Worm (Caenorhabditis elegans) whole organism, L2 larva: ENCODE results near the gene cyk-4.

Experiments
- C34F6.9 ChIP-seq: fragments of 150-350 bp; optimal IDR thresholded peaks from 2 replicates; lab custom pipeline; 2014; ENCODE audit warnings: missing biosample characterization, missing genetic modification characterization
- F13H6.1 ChIP-seq: sonication (generic microtip); optimal IDR thresholded peaks from 2 replicates; lab custom pipeline; 2016; ENCODE audit warnings: missing genetic modification characterization, missing compliant biosample characterization
- R02D3.7 ChIP-seq: fragments of 150-350 bp; optimal IDR thresholded peaks from 2 replicates; lab custom pipeline; 2014; ENCODE audit warnings: missing biosample characterization, missing genetic modification characterization
- ZK546.5 ChIP-seq: sonication (generic microtip); optimal IDR thresholded peaks from 2 replicates; lab custom pipeline; 2017; ENCODE audit warnings: missing biosample characterization, missing genetic modification characterization
- blmp-1 ChIP-seq: sonication (generic microtip); optimal IDR thresholded peaks from 2 replicates; lab custom pipeline; 2017; ENCODE audit warnings: missing genetic modification characterization, mild to moderate bottlenecking, missing compliant biosample characterization, antibody characterized with exemption, moderate library complexity; ENCODE audit not compliant: insufficient read depth
- crh-2 ChIP-seq: sonication (generic microtip); optimal IDR thresholded peaks from 2 replicates; lab custom pipeline; 2017; ENCODE audit warnings: missing biosample characterization, missing genetic modification characterization
- dmd-4 ChIP-seq: sonication (generic microtip); optimal IDR thresholded peaks from 2 replicates; lab custom pipeline; 2017; ENCODE audit warnings: missing biosample characterization, missing genetic modification characterization
- egl-27 ChIP-seq: sonication (generic microtip); optimal IDR thresholded peaks from 3 replicates; lab custom pipeline; 2017; ENCODE audit warnings: missing biosample characterization, missing genetic modification reagents, missing genetic modification characterization
- elt-1 ChIP-seq: fragments of 150-350 bp; optimal IDR thresholded peaks from 2 replicates; lab custom pipeline; 2014; ENCODE audit warnings: missing biosample characterization, missing genetic modification characterization
- fos-1 ChIP-seq: fragments of 150-350 bp; optimal IDR thresholded peaks from 2 replicates; lab custom pipeline; 2014; ENCODE audit warnings: missing biosample characterization, missing genetic modification characterization
- gmeb-1 ChIP-seq: fragments of 150-350 bp; optimal IDR thresholded peaks from 2 replicates; lab custom pipeline; 2014; ENCODE audit warnings: missing biosample characterization, missing genetic modification characterization
- mab-5 ChIP-seq: fragments of 150-350 bp; optimal IDR thresholded peaks from 2 replicates; lab custom pipeline; 2014; ENCODE audit warnings: missing biosample characterization, missing genetic modification characterization
- mdl-1 ChIP-seq, 2 experiments: fragments of 150-350 bp in 1 of 2; sonication (generic microtip) in 1 of 2; optimal IDR thresholded peaks; 2 replicates each; lab custom pipeline; 2017; ENCODE audit warnings: missing biosample characterization in 2 of 2, missing genetic modification characterization in 2 of 2
- nhr-11 ChIP-seq: fragments of 150-350 bp; optimal IDR thresholded peaks from 2 replicates; lab custom pipeline; 2014; ENCODE audit warnings: missing biosample characterization, missing genetic modification characterization
- nhr-12 ChIP-seq: fragments of 150-350 bp; optimal IDR thresholded peaks from 2 replicates; lab custom pipeline; 2014; ENCODE audit warnings: missing biosample characterization, missing genetic modification characterization
- nhr-21 ChIP-seq: fragments of 150-350 bp; optimal IDR thresholded peaks from 2 replicates; lab custom pipeline; 2014; ENCODE audit warnings: missing biosample characterization, missing genetic modification characterization
- nhr-23 ChIP-seq: fragments of 150-350 bp; optimal IDR thresholded peaks from 2 replicates; lab custom pipeline; 2014; ENCODE audit warnings: missing biosample characterization, missing genetic modification reagents, missing genetic modification characterization
- nhr-237 ChIP-seq: fragments of 150-350 bp; optimal IDR thresholded peaks from 2 replicates; lab custom pipeline; 2014; ENCODE audit warnings: missing biosample characterization, missing genetic modification characterization
- nhr-25 ChIP-seq: fragments of 150-350 bp; sonication (generic microtip); optimal IDR thresholded peaks from 3 replicates; lab custom pipeline; 2014; ENCODE audit warnings: missing biosample characterization, missing genetic modification characterization
- nhr-77 ChIP-seq: fragments of 150-350 bp; optimal IDR thresholded peaks from 2 replicates; lab custom pipeline; 2014; ENCODE audit warnings: missing biosample characterization, missing genetic modification characterization
- sem-4 ChIP-seq: fragments of 150-350 bp; optimal IDR thresholded peaks from 2 replicates; lab custom pipeline; 2014; ENCODE audit warnings: missing biosample characterization, missing genetic modification reagents, missing genetic modification characterization
- skn-1 ChIP-seq: sonication (generic microtip); optimal IDR thresholded peaks from 2 replicates; lab custom pipeline; 2017; ENCODE audit warnings: missing biosample characterization, missing genetic modification characterization
- sma-3 ChIP-seq: sonication (generic microtip); optimal IDR thresholded peaks from 2 replicates; lab custom pipeline; 2016; ENCODE audit warnings: missing genetic modification reagents, missing genetic modification characterization, missing compliant biosample characterization
- snpc-4 ChIP-seq: fragments of 150-350 bp; optimal IDR thresholded peaks from 2 replicates; lab custom pipeline; 2014; ENCODE audit warnings: missing biosample characterization, missing genetic modification characterization
- unc-39 ChIP-seq: fragments of 150-350 bp; optimal IDR thresholded peaks from 2 replicates; lab custom pipeline; 2014; ENCODE audit warnings: missing biosample characterization, missing genetic modification characterization
- unc-62 ChIP-seq: fragments of 150-350 bp; optimal IDR thresholded peaks from 2 replicates; lab custom pipeline; 2014; ENCODE audit warnings: missing biosample characterization, missing genetic modification reagents, missing genetic modification characterization
- zag-1 ChIP-seq: fragments of 150-350 bp; optimal IDR thresholded peaks from 2 replicates; lab custom pipeline; 2014; ENCODE audit warnings: missing biosample characterization, missing genetic modification characterization
- ztf-11 ChIP-seq: sonication (generic microtip); optimal IDR thresholded peaks from 2 replicates; lab custom pipeline; 2017; ENCODE audit warnings: missing biosample characterization, missing genetic modification characterization
- ztf-4 ChIP-seq: fragments of 150-350 bp; optimal IDR thresholded peaks from 2 replicates; lab custom pipeline; 2014; ENCODE audit warnings: missing biosample characterization, missing genetic modification characterization

Gene cyk-4

DNA sequence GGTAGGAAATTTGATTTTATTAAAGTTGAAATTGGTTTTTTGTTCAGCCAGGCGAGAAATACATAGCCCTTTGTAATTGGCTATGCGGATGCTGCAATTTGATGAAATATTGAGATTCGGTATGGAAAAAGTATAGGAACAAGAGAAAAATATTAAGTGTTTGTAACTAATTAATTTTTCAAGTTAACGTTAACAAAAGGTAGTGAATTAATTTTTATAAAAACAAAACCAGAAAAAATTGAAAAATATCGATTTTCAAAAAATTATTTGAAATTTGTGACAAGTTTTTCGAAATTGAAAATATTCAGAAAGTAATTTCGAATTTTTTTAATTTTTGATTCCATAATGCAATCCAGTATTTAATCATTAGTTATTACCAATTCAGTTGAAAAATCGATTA lies 39.4 kb downstream of the cyk-4 start, which contains the start of gene W06F12.2:
Gene W06F12.2 (minus strand): TSS at position 101 of the 400 bp plus-strand sequence.
- no peak for TF ChIP-seq nhr-77 (tag; lab: Kevin White, UChicago)
- TF ChIP-seq fos-1 (tag; lab: Kevin White, UChicago): no peak
- TF ChIP-seq C34F6.9 (tag; lab: Kevin White, UChicago): no peak
- no peak for TF ChIP-seq mab-5 (tag; lab: Kevin White, UChicago)
- no peak for TF ChIP-seq elt-1 (tag; lab: Kevin White, UChicago)

DNA sequence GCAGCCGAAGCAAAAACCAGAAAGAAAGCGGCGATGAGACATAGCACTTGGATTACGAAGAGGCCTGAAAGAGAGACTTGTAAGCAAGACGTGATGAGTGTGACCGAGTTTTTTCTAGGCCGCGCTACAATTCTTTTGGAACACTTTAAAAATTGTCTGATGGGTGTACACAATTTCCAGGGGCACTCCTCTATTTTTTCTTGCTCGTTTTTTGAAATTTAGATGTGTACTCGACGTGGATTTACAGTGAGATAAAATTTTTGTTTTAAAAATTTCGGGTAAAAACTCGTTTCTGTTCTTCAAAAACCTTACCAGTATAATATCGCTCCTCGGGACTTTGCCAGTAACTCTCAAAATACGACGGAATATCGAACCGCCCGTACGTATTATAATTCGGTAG lies 41.3 kb downstream of the cyk-4 start:
- no peak for TF ChIP-seq zag-1 (tag; lab: Kevin White, UChicago)
- no peak for TF ChIP-seq nhr-25 (tag; lab: Kevin White, UChicago)
- TF ChIP-seq ztf-4 (tag; lab: Kevin White, UChicago): no peak
- no peak for TF ChIP-seq ZK546.5 (tag; lab: Kevin White, UChicago)
- no peak for TF ChIP-seq snpc-4 (tag; lab: Kevin White, UChicago)
- TF ChIP-seq F13H6.1 (tag; lab: Kevin White, UChicago): no peak
- TF ChIP-seq nhr-11 (tag; lab: Kevin White, UChicago): no peak
- no peak for TF ChIP-seq nhr-23 (tag; lab: Kevin White, UChicago)
- TF ChIP-seq crh-2 (tag; lab: Kevin White, UChicago): no peak
- no peak for TF ChIP-seq nhr-237 (tag; lab: Kevin White, UChicago)
- no peak for TF ChIP-seq sem-4 (tag; lab: Kevin White, UChicago)
- TF ChIP-seq mdl-1 (tag; optimal IDR thresholded peaks at IDR 0.05; lab: Kevin White, UChicago): no peak
- no peak for TF ChIP-seq dmd-4 (tag; lab: Kevin White, UChicago)
- TF ChIP-seq skn-1: no peak
- TF ChIP-seq unc-39 (tag; lab: Kevin White, UChicago): no peak

DNA sequence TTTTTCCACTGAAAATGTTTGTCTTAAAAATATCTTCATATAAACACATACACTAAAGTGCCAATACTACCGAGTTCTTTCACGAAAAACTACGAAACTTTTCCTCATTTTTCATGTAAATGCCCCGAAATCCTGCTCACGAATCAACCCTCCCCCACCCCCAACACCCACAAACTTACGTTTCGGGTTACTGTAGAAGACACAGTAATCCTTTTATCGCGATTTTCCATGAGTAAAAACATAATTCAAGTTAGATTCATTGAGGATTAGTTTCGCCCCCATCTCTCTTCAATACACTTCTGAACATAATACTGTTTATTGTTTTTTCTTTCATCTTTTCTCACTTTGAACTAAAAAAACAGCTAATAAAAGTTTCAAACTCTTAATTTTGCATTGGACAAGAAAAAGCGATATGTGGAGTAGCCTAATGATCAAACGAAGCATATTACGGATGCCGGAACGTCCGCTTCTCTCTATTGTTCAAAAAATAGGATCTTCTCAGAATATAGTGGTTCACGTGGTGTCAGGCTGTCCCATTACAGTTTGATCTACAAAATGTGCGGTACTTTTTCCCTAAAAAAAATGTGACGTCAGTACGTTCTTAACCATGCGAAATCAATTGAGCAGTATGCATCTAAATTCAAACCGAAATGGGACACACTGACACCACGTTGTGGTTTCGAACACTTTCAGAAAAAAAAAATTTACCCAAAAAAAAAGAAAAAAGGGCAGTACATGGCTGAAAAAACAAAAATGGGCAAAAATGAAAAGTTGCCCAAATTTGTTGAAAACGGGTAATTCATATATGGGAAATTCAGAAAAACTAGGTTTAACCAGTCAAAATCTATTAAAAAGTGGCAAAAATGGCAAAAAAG lies 46.8 kb downstream of the cyk-4 start:
- TF ChIP-seq R02D3.7 (tag; lab: Kevin White, UChicago): no peak
- no peak for TF ChIP-seq gmeb-1
- no peak for TF ChIP-seq nhr-237 (tag; lab: Kevin White, UChicago)
- no peak for TF ChIP-seq nhr-11 (tag; lab: Kevin White, UChicago)
- TF ChIP-seq nhr-21: no peak
- no peak for TF ChIP-seq nhr-12
- TF ChIP-seq unc-62 (GFP tag; lab: Kevin White, UChicago): no peak
- no peak for TF ChIP-seq sma-3 (GFP tag; lab: Kevin White, UChicago)

DNA sequence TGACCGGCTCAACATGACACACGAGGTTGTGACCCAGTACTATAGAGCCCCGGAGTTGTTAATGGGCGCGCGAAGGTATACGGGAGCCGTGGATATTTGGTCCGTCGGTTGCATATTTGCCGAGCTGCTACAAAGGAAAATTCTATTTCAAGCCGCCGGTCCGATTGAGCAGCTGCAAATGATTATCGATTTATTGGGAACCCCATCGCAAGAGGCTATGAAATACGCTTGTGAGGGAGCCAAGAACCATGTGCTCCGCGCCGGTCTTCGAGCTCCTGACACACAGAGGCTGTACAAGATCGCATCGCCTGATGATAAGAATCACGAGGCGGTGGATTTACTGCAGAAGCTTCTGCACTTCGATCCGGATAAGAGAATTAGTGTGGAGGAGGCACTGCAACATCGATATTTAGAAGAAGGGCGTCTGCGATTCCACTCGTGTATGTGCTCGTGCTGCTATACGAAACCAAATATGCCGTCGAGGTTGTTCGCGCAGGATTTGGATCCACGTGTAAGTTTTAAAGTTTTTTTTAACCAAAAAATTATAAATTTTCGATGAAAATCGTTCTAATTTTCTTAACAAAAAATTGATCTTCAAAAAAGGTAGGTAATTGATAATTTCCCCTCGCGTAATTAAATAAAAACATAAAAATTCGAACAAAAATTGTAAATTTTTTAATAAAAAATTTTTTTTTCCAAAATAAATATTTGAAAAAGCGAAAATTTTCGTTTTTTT lies 48.5 kb downstream of the cyk-4 start:
- TF ChIP-seq dmd-4 (tag; lab: Kevin White, UChicago) (no peak), nhr-23 (tag; lab: Kevin White, UChicago) (no peak), unc-39 (tag; lab: Kevin White, UChicago) (no peak)
- TF ChIP-seq, all 48 proteins: peak for 0

DNA sequence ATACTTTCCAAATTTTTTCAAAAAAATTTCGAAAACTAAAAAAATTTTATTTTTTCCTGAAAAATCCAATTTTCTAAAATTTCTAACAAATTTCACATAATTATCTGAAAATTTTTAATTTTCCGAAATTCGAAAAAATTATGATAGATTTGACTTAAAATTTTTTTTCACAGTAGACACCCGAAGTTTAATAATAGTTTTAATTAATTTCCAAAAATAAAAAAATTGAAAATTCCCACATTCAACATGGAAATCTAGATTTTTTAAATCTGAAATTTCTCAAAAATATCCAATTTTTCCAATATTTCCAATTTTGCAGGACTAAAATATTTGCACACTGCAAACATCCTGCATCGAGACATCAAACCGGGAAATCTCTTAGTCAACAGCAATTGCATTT lies 49.1 kb downstream of the cyk-4 start:
- no peak for TF ChIP-seq unc-39 (tag; lab: Kevin White, UChicago)
- TF ChIP-seq egl-27 (tag; lab: Kevin White, UChicago): no peak
- TF ChIP-seq nhr-12: no peak
- no peak for TF ChIP-seq fos-1 (tag; lab: Kevin White, UChicago)
- TF ChIP-seq, all 48 proteins: peak for 0

DNA sequence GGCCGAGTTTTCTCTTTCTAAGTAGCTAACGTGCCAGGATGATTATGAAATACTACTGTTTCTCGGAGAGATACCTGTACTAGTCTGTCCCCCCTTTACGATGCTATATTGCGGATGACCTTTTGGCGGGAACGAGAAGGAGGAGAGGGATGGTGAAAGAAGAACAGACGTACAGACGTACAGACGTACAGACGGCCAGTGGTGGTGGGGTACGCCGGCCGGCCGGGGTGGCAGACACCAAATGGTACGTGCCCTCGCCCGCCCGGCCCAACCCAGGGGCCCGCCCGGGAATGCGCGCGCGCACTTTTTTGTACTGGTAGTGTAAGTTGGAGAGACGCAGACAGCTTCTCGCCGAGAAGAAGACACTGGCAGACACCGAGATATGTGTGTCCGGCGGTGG lies 50.0 kb downstream of the cyk-4 start:
- TF ChIP-seq unc-39 (tag; lab: Kevin White, UChicago): no peak
- TF ChIP-seq ztf-11 (tag; lab: Kevin White, UChicago): no peak
- TF ChIP-seq nhr-12: no peak
- TF ChIP-seq unc-62 (GFP tag; lab: Kevin White, UChicago): no peak
- TF ChIP-seq blmp-1: no peak
- no peak for TF ChIP-seq C34F6.9 (tag; lab: Kevin White, UChicago)
